Fruit fly (Drosophila melanogaster) whole organism, embryonic: ENCODE data around the gene H2.0.

ENCODE experiments used
- Antp ChIP-seq: fragments of 200-800 bp; sonication (Bioruptor generic); optimal IDR thresholded peaks from 3 replicates; lab custom pipeline; 2016; ENCODE audit warnings: missing biosample characterization, missing genetic modification characterization
- Atf3 ChIP-seq: fragments of 200-800 bp; sonication (Bioruptor generic); optimal IDR thresholded peaks from 3 replicates; lab custom pipeline; 2016; ENCODE audit warnings: missing biosample characterization, missing genetic modification characterization
- C15 ChIP-seq: fragments of 200-800 bp; sonication (Bioruptor generic); IDR thresholded peaks from 3 replicates; pipeline ENCODE4 v1.3.6; 2022; ENCODE audit warnings: missing biosample characterization, missing genetic modification characterization
- CG1024 ChIP-seq: fragments of 200-800 bp; sonication (Bioruptor generic); IDR thresholded peaks from 2 replicates; pipeline ENCODE4 v1.3.6; 2022; ENCODE audit warnings: missing biosample characterization, missing genetic modification characterization
- CG10979 ChIP-seq: fragments of 200-800 bp; sonication (Bioruptor generic); optimal IDR thresholded peaks from 2 replicates; lab custom pipeline; 2018; ENCODE audit warnings: missing biosample characterization, mild to moderate bottlenecking, missing genetic modification characterization, moderate library complexity
- CG12071 ChIP-seq: fragments of 200-800 bp; sonication (Bioruptor generic); optimal IDR thresholded peaks from 3 replicates; lab custom pipeline; 2018; ENCODE audit warnings: missing biosample characterization, mild to moderate bottlenecking, missing genetic modification characterization
- CG12104 ChIP-seq: fragments of 200-800 bp; sonication (Bioruptor generic); optimal IDR thresholded peaks from 3 replicates; lab custom pipeline; 2016; ENCODE audit warnings: missing biosample characterization, missing genetic modification characterization
- CG12769 ChIP-seq: fragments of 200-800 bp; sonication (Bioruptor generic); optimal IDR thresholded peaks from 2 replicates; lab custom pipeline; 2019; ENCODE audit warnings: missing biosample characterization, mild to moderate bottlenecking, missing genetic modification characterization, moderate library complexity
- CG13424 ChIP-seq: fragments of 200-800 bp; sonication (Bioruptor generic); optimal IDR thresholded peaks from 2 replicates; lab custom pipeline; 2019; ENCODE audit warnings: missing biosample characterization, mild to moderate bottlenecking, missing genetic modification characterization, moderate library complexity
- CG13624 ChIP-seq: fragments of 200-800 bp; sonication (Bioruptor generic); optimal IDR thresholded peaks from 2 replicates; lab custom pipeline; 2016; ENCODE audit warnings: missing biosample characterization, missing genetic modification characterization
- CG14050 ChIP-seq: fragments of 200-800 bp; sonication (Bioruptor generic); IDR thresholded peaks from 3 replicates; pipeline ENCODE4 v1.3.6; 2022; ENCODE audit warnings: missing biosample characterization, missing genetic modification characterization
- CG14441 ChIP-seq: fragments of 200-800 bp; sonication (Bioruptor generic); IDR thresholded peaks from 2 replicates; pipeline ENCODE4 v1.3.6; 2022; ENCODE audit warnings: missing biosample characterization, missing genetic modification characterization
- CG16813 ChIP-seq: fragments of 200-800 bp; sonication (Bioruptor generic); IDR thresholded peaks from 3 replicates; pipeline ENCODE4 v1.3.6; 2022; ENCODE audit warnings: missing biosample characterization, missing genetic modification characterization; ENCODE audit not compliant: partially characterized antibody
- CG17359 ChIP-seq: fragments of 200-800 bp; sonication (Bioruptor generic); optimal IDR thresholded peaks from 3 replicates; lab custom pipeline; 2018; ENCODE audit warnings: missing biosample characterization, mild to moderate bottlenecking, missing genetic modification characterization, moderate library complexity
- CG31224 ChIP-seq: fragments of 200-800 bp; sonication (Bioruptor generic); IDR thresholded peaks from 2 replicates; pipeline ENCODE4 v1.3.6; 2022; ENCODE audit warnings: missing biosample characterization, missing genetic modification characterization
- CG34422 ChIP-seq: fragments of 200-800 bp; sonication (Bioruptor generic); IDR thresholded peaks from 3 replicates; pipeline ENCODE4 v1.3.6; 2022; ENCODE audit warnings: missing biosample characterization, missing genetic modification characterization
- CG4404 ChIP-seq: fragments of 200-800 bp; sonication (Bioruptor generic); IDR thresholded peaks from 2 replicates; pipeline ENCODE4 v1.3.6; 2022; ENCODE audit warnings: missing biosample characterization, missing genetic modification characterization
- CG4730 ChIP-seq: fragments of 200-800 bp; sonication (Bioruptor generic); IDR thresholded peaks from 2 replicates; pipeline ENCODE4 v1.3.6; 2022; ENCODE audit warnings: missing biosample characterization, missing genetic modification characterization
- CG9817 ChIP-seq: fragments of 200-800 bp; sonication (Bioruptor generic); optimal IDR thresholded peaks from 2 replicates; lab custom pipeline; 2018; ENCODE audit warnings: missing biosample characterization, mild to moderate bottlenecking, missing genetic modification characterization, moderate library complexity
- Dfd ChIP-seq, 2 experiments: fragments of >200 bp; optimal IDR thresholded peaks; 2 replicates each; lab custom pipeline; 2017; ENCODE audit warnings: missing biosample characterization in 2 of 2, missing genetic modification characterization in 2 of 2
- Doc2 ChIP-seq: fragments of 200-800 bp; sonication (Bioruptor generic); IDR thresholded peaks from 2 replicates; pipeline ENCODE4 v1.3.6; 2022; ENCODE audit warnings: missing biosample characterization, missing genetic modification characterization
- GATAe ChIP-seq: fragments of 200-800 bp; sonication (Bioruptor generic); conservative IDR thresholded peaks from 2 replicates; pipeline ENCODE4 v1.3.6; 2022; ENCODE audit warnings: missing biosample characterization, missing genetic modification characterization
- Hmx ChIP-seq: fragments of 200-800 bp; sonication (Bioruptor generic); optimal IDR thresholded peaks from 2 replicates; lab custom pipeline; 2016; ENCODE audit warnings: missing biosample characterization, missing genetic modification characterization
- Med ChIP-seq: fragments of 200-800 bp; sonication (Bioruptor generic); peaks from one replicate; lab custom pipeline; 2016; ENCODE audit warnings: missing biosample characterization, missing genetic modification characterization, mild to moderate bottlenecking, inconsistent platforms, moderate library complexity
- Mrtf ChIP-seq: fragments of 200-800 bp; sonication (Bioruptor generic); IDR thresholded peaks from 3 replicates; pipeline ENCODE4 v1.3.6; 2022; ENCODE audit warnings: missing biosample characterization, missing genetic modification characterization
- Nf-YB ChIP-seq: fragments of 200-800 bp; sonication (Bioruptor generic); optimal IDR thresholded peaks from 3 replicates; lab custom pipeline; 2019; ENCODE audit warnings: missing biosample characterization, mild to moderate bottlenecking, missing genetic modification characterization, moderate library complexity
- Optix ChIP-seq: fragments of 200-800 bp; sonication (Bioruptor generic); IDR thresholded peaks from 3 replicates; pipeline ENCODE4 v1.3.6; 2022; ENCODE audit warnings: missing biosample characterization, missing genetic modification characterization
- Six4 ChIP-seq: fragments of 200-800 bp; sonication (Bioruptor generic); optimal IDR thresholded peaks from 2 replicates; lab custom pipeline; 2016; ENCODE audit warnings: missing biosample characterization, missing genetic modification characterization
- Sry-δ ChIP-seq: fragments of 200-800 bp; sonication (Bioruptor generic); optimal IDR thresholded peaks from 2 replicates; lab custom pipeline; 2016; ENCODE audit warnings: missing biosample characterization, missing genetic modification characterization
- abd-A ChIP-seq: fragments of 200-800 bp; sonication (Bioruptor generic); optimal IDR thresholded peaks from 3 replicates; lab custom pipeline; 2019; ENCODE audit warnings: missing biosample characterization, mild to moderate bottlenecking, missing genetic modification characterization, moderate library complexity
- aop ChIP-seq: fragments of 200-800 bp; sonication (Bioruptor generic); IDR thresholded peaks from 2 replicates; pipeline ENCODE4 v1.3.6; 2022; ENCODE audit warnings: missing biosample characterization, missing genetic modification characterization
- bbx ChIP-seq: fragments of 200-800 bp; sonication (Bioruptor generic); IDR thresholded peaks from 2 replicates; pipeline ENCODE4 v1.3.6; 2022; ENCODE audit warnings: missing biosample characterization, missing genetic modification characterization; ENCODE audit not compliant: partially characterized antibody
- bcd ChIP-seq: fragments of 200-800 bp; sonication (Bioruptor generic); optimal IDR thresholded peaks from 2 replicates; lab custom pipeline; 2017; ENCODE audit warnings: missing biosample characterization, mild to moderate bottlenecking, missing genetic modification characterization
- btn ChIP-seq: fragments of 200-800 bp; sonication (Bioruptor generic); optimal IDR thresholded peaks from 2 replicates; lab custom pipeline; 2016; ENCODE audit warnings: missing biosample characterization, missing genetic modification characterization
- eve ChIP-seq, 2 experiments: fragments of >200 bp; optimal IDR thresholded peaks; 2 replicates each; lab custom pipeline; 2017; ENCODE audit warnings: missing biosample characterization in 2 of 2, missing genetic modification characterization in 2 of 2
- gem ChIP-seq: fragments of 200-800 bp; sonication (Bioruptor generic); optimal IDR thresholded peaks from 2 replicates; lab custom pipeline; 2019; ENCODE audit warnings: missing biosample characterization, mild to moderate bottlenecking, missing genetic modification characterization, moderate library complexity
- hbn ChIP-seq: fragments of 200-800 bp; sonication (Bioruptor generic); IDR thresholded peaks from 2 replicates; pipeline ENCODE4 v1.3.6; 2022; ENCODE audit warnings: missing biosample characterization, missing genetic modification characterization; ENCODE audit not compliant: partially characterized antibody
- kah ChIP-seq: fragments of 200-800 bp; sonication (Bioruptor generic); optimal IDR thresholded peaks from 2 replicates; lab custom pipeline; 2018; ENCODE audit warnings: missing biosample characterization, mild to moderate bottlenecking, missing genetic modification characterization
- klu ChIP-seq: fragments of 200-800 bp; sonication (Bioruptor generic); IDR thresholded peaks from 2 replicates; pipeline ENCODE4 v1.3.6; 2022; ENCODE audit warnings: missing biosample characterization, missing genetic modification characterization
- kni ChIP-seq: fragments of 200-800 bp; sonication (Bioruptor generic); optimal IDR thresholded peaks from 3 replicates; lab custom pipeline; 2017; ENCODE audit warnings: mild to moderate bottlenecking, missing biosample characterization, missing genetic modification reagents, missing genetic modification characterization
- luna ChIP-seq: fragments of 200-800 bp; sonication (Bioruptor generic); optimal IDR thresholded peaks from 2 replicates; lab custom pipeline; 2016; ENCODE audit warnings: missing biosample characterization, missing genetic modification characterization
- nmo ChIP-seq: fragments of 200-800 bp; sonication (Bioruptor generic); optimal IDR thresholded peaks from 2 replicates; lab custom pipeline; 2018; ENCODE audit warnings: missing biosample characterization, mild to moderate bottlenecking, missing genetic modification characterization, moderate library complexity
- pan ChIP-seq, 4 experiments: fragments of >200 bp in 3 of 4; fragments of 200-800 bp in 1 of 4; sonication (Bioruptor generic) in 1 of 4; optimal IDR thresholded peaks in 3 of 4; IDR thresholded peaks in 1 of 4; 2 replicates each; pipeline versions ENCODE4 v1.3.6 to Lab custom; 2017 to 2022; ENCODE audit warnings: missing biosample characterization in 2 of 4, missing genetic modification characterization in 2 of 4, mixed read lengths in 1 of 4
- ranshi ChIP-seq: fragments of 200-800 bp; sonication (Bioruptor generic); IDR thresholded peaks from 2 replicates; pipeline ENCODE4 v1.3.6; 2022; ENCODE audit warnings: missing biosample characterization, missing genetic modification characterization
- tgo ChIP-seq: fragments of 200-800 bp; sonication (Bioruptor generic); IDR thresholded peaks from 3 replicates; pipeline ENCODE4 v1.3.6; 2022; ENCODE audit warnings: missing biosample characterization, missing genetic modification characterization
- tll ChIP-seq, 2 experiments: fragments of 200-800 bp in 1 of 2; fragments of >200 bp in 1 of 2; sonication (Bioruptor generic) in 1 of 2; optimal IDR thresholded peaks; 2 replicates each; lab custom pipeline; 2017 to 2019; ENCODE audit warnings: missing biosample characterization in 2 of 2, missing genetic modification characterization in 2 of 2, mild to moderate bottlenecking in 1 of 2, moderate library complexity in 1 of 2
- trem ChIP-seq: fragments of 200-800 bp; optimal IDR thresholded peaks from 3 replicates; lab custom pipeline; 2019; ENCODE audit warnings: missing biosample characterization, mild to moderate bottlenecking, missing genetic modification characterization, moderate library complexity
- tup ChIP-seq: fragments of 200-800 bp; sonication (Bioruptor generic); optimal IDR thresholded peaks from 2 replicates; lab custom pipeline; 2016; ENCODE audit warnings: missing biosample characterization, mild to moderate bottlenecking, missing genetic modification characterization, moderate library complexity
- wek ChIP-seq: fragments of 200-800 bp; sonication (Bioruptor generic); optimal IDR thresholded peaks from 3 replicates; lab custom pipeline; 2018; ENCODE audit warnings: missing biosample characterization, mild to moderate bottlenecking, missing genetic modification characterization, moderate library complexity
- zen ChIP-seq: fragments of 200-800 bp; sonication (Bioruptor generic); optimal IDR thresholded peaks from 3 replicates; lab custom pipeline; 2018; ENCODE audit warnings: missing biosample characterization, mild to moderate bottlenecking, missing genetic modification characterization, moderate library complexity

Gene H2.0

DNA sequence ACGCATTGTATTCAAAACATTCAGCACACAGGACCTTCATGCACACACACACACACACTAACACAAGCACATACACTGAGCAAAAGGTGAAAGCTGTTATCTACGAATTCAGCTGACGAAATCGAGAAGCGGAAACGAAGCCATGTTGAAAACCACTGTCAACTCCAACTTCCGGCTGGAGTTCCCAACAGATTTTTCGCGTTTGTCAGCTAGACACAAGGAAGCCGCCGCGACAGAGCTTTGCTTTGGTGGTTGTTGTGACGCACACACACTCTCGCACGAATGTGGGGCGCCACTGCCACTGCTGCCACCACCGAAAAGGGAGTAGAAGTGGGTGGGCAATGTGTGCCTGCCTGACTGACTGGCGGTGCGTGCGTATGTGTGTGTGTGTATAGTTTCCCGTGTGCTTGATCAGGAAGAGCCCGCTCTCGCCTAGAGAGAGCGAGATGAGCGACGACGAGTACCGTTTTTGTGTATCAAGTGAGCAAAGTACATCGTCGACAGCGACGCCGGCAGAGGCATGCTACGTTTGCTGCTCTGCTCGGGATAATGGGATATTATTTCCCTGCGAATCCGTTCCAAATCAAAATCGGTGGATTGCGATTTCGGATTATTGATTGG, 21.5 kb downstream of the H2.0 start (continued):
- TF ChIP-seq CG34422 (GFP tag; lab: Robert Waterston, UW) = no peak
- no peak for TF ChIP-seq tgo (GFP tag; lab: Robert Waterston, UW)
- TF ChIP-seq trem (tag; lab: Kevin White, UChicago) = peak; percentile 21
- no peak for TF ChIP-seq abd-A
- TF ChIP-seq CG13424 (tag; lab: Kevin White, UChicago) = peak; percentile 11
- TF ChIP-seq kni (GFP tag; lab: Kevin White, UChicago) = peak; percentile 93
- peak; percentile 37 for TF ChIP-seq CG10979 (tag; lab: Kevin White, UChicago)
- no peak for TF ChIP-seq zen (tag; lab: Kevin White, UChicago)
- peak; percentile 94 for TF ChIP-seq Med (GFP tag; lab: Kevin White, UChicago)
- TF ChIP-seq klu (GFP tag; lab: Robert Waterston, UW) = no peak
- TF ChIP-seq GATAe (GFP tag; lab: Robert Waterston, UW) = no peak
- TF ChIP-seq Antp (GFP tag; lab: Kevin White, UChicago) = no peak
- no peak for TF ChIP-seq hbn (GFP tag; lab: Robert Waterston, UW)
- no peak for TF ChIP-seq Dfd (GFP tag; optimal IDR thresholded peaks at IDR 0.05; lab: Kevin White, UChicago)
- no peak for TF ChIP-seq bbx (GFP tag; lab: Robert Waterston, UW)
- TF ChIP-seq aop (GFP tag; lab: Robert Waterston, UW) = 0 out of 2 replicates have a peak, but pooled peaks have one; percentile 3
- TF ChIP-seq CG14441 (GFP tag; lab: Robert Waterston, UW) = 0 out of 2 replicates have a peak, but pooled peaks have one; percentile 8
- TF ChIP-seq CG16813 = no peak
- TF ChIP-seq Nf-YB (GFP tag; lab: Kevin White, UChicago) = peak; percentile 39
- TF ChIP-seq CG4730 (GFP tag; lab: Robert Waterston, UW) = no peak
- TF ChIP-seq nmo (GFP tag; lab: Kevin White, UChicago) = peak; percentile 19
- no peak for TF ChIP-seq Optix (GFP tag; lab: Robert Waterston, UW)
- peak; percentile 90 for TF ChIP-seq kah (GFP tag; lab: Kevin White, UChicago)
- peak; percentile 82 for TF ChIP-seq wek (GFP tag; lab: Kevin White, UChicago)
- TF ChIP-seq tll (GFP tag; optimal IDR thresholded peaks at IDR 0.05; lab: Kevin White, UChicago) = no peak
- no peak for TF ChIP-seq Sry-δ (GFP tag; lab: Kevin White, UChicago)
- no peak for TF ChIP-seq CG9817 (tag; lab: Kevin White, UChicago)
- no peak for TF ChIP-seq C15 (GFP tag; lab: Robert Waterston, UW)
- peak; percentile 43 for TF ChIP-seq bcd (GFP tag; lab: Kevin White, UChicago)
- TF ChIP-seq Doc2 (GFP tag; lab: Robert Waterston, UW) = no peak
- no peak for TF ChIP-seq tup (GFP tag; lab: Kevin White, UChicago)
- peak; percentile 23; the same call in 1 of the 2 replicates for TF ChIP-seq ranshi
- TF ChIP-seq Mrtf (GFP tag; lab: Robert Waterston, UW) = no peak
- TF ChIP-seq CG14050 (GFP tag; lab: Robert Waterston, UW) = no peak
- peak; percentile 68 for TF ChIP-seq CG17359 (tag; lab: Kevin White, UChicago)
- TF ChIP-seq Hmx (GFP tag; lab: Kevin White, UChicago) = no peak
- TF ChIP-seq Six4 (GFP tag; lab: Kevin White, UChicago) = no peak
- no peak for TF ChIP-seq CG4404
- TF ChIP-seq pan (optimal IDR thresholded peaks at IDR 0.05; lab: Kevin White, UChicago) = no peak
- peak in 1 of 2 experiments; percentile 39 for TF ChIP-seq pan (GFP tag; optimal IDR thresholded peaks at IDR 0.05 in 1 of 2, IDR thresholded peaks at IDR 0.05 in 1 of 2)
- no peak for TF ChIP-seq CG12104
- TF ChIP-seq eve (GFP tag; optimal IDR thresholded peaks at IDR 0.05; lab: Kevin White, UChicago) = no peak
- no peak for TF ChIP-seq CG12769 (tag; lab: Kevin White, UChicago)
- peak; percentile 3 for TF ChIP-seq CG13624
- TF ChIP-seq Atf3 (GFP tag; lab: Kevin White, UChicago) = no peak
- TF ChIP-seq CG1024 = no peak
- TF ChIP-seq luna (GFP tag; lab: Kevin White, UChicago) = no peak
- TF ChIP-seq gem (tag; lab: Kevin White, UChicago) = no peak
- no peak for TF ChIP-seq CG31224
- peak; percentile 68 for TF ChIP-seq CG12071 (GFP tag; lab: Kevin White, UChicago)
- peak; percentile 15 for TF ChIP-seq btn (GFP tag; lab: Kevin White, UChicago)
